Worm (Caenorhabditis elegans) whole organism, L1 larva: ENCODE data around the gene klp-13.

Experiments used
- ceh-63 ChIP-seq: fragments of 200-800 bp; sonication (Bioruptor generic); optimal IDR thresholded peaks from 2 replicates; lab custom pipeline; 2018; ENCODE audit warnings: mild to moderate bottlenecking, missing genetic modification characterization, missing compliant biosample characterization
- fos-1 ChIP-seq: fragments of 150-350 bp; optimal IDR thresholded peaks from 2 replicates; lab custom pipeline; 2014; ENCODE audit warnings: missing biosample characterization, missing genetic modification characterization
- skn-1 ChIP-seq: fragments of 150-350 bp; optimal IDR thresholded peaks from 2 replicates; lab custom pipeline; 2014; ENCODE audit warnings: missing biosample characterization, missing genetic modification characterization
- snpc-4 ChIP-seq: fragments of 150-350 bp; optimal IDR thresholded peaks from 2 replicates; lab custom pipeline; 2014; ENCODE audit warnings: missing biosample characterization, missing genetic modification characterization
- unc-130 ChIP-seq: fragments of 150-350 bp; optimal IDR thresholded peaks from 2 replicates; lab custom pipeline; 2017; ENCODE audit warnings: missing biosample characterization, missing genetic modification characterization, inconsistent platforms
- ztf-11 ChIP-seq, 2 experiments: sonication (generic microtip); optimal IDR thresholded peaks; 2 replicates each; lab custom pipeline; 2016 to 2017; ENCODE audit warnings: missing genetic modification characterization in 2 of 2, missing biosample characterization in 1 of 2, missing compliant biosample characterization in 1 of 2

DNA sequence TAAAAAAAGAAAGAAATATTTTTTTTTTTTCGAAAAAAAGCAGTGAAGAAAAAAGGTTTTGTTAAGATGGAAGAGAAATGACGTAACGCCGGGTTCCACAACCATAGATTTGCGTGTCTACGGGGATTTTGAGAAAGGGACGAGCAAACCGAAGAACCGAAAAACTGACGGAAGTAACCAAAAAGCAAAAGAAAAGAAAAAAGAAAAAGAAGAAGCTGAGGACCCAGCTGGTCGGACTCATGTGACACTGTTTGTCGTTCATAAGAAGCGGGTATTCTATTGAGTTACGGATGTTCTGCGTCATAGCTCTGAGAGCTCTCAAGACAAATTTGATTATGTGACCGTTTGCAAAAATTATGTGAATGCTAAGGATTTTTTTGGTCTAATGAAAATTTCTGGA is 2.0 kb upstream of the klp-13 start:
- TF ChIP-seq ceh-63 (GFP tag; lab: Kevin White, UChicago) = no peak
- no peak for TF ChIP-seq unc-130 (tag; lab: Kevin White, UChicago)
- TF ChIP-seq snpc-4 = no peak
- no peak for TF ChIP-seq ztf-11 (tag; optimal IDR thresholded peaks at IDR 0.05; lab: Kevin White, UChicago)
- TF ChIP-seq fos-1 (tag; lab: Kevin White, UChicago) = no peak
- TF ChIP-seq skn-1 (tag; lab: Kevin White, UChicago) = no peak
